Fruit fly (Drosophila melanogaster): ENCODE data around the gene CG2617.

- TF ChIP-seq insv (optimal IDR thresholded peaks at IDR 0.05) (no peak), Myc (optimal IDR thresholded peaks at IDR 0.05) (no peak), psq (optimal IDR thresholded peaks at IDR 0.05) (no peak), h (optimal IDR thresholded peaks at IDR 0.05) (no peak)
These were observed 41.9 kb downstream of the CG2617 start for dm6 chr2L:20724024-20724423.
